Fruit fly (Drosophila melanogaster): ENCODE results near the gene Vha26.

- no peak for TF ChIP-seq Blimp-1 (GFP tag; optimal IDR thresholded peaks at IDR 0.05)
- TF ChIP-seq tin (GFP tag; optimal IDR thresholded peaks at IDR 0.05): no peak
- no peak for TF ChIP-seq Hsf (GFP tag; optimal IDR thresholded peaks at IDR 0.05)
- no peak for TF ChIP-seq ttk (GFP tag; IDR thresholded peaks at IDR 0.05)
- TF ChIP-seq lab (GFP tag; optimal IDR thresholded peaks at IDR 0.05): no peak
- no peak for TF ChIP-seq hkb (optimal IDR thresholded peaks at IDR 0.05)
- no peak for TF ChIP-seq hkb (GFP tag; IDR thresholded peaks at IDR 0.05)
- TF ChIP-seq CG1603 (tag; optimal IDR thresholded peaks at IDR 0.05): no peak
Observed at dm6 chr3R:5608422-5608821, 16.9 kb downstream of the Vha26 start.

Measured in whole organism, embryonic.